ENCODE assay signal across 1 fruit fly cellular context in genomic region chr2L:2885503-2886225, dm6.
TF ChIP-seq lines count a peak whose summit lies in the region.

Gene NTPase (minus strand): TSS chr2L:2885850.
Gene lilli (plus strand): TSS chr2L:2885929.

TF ChIP-seq in whole organism, embryonic, 481 proteins besides CTCF, POLR2A, EP300 and RAD21 (continued from another document):
- TF ChIP-seq prd (optimal IDR thresholded peaks at IDR 0.05; lab: Kevin White, UChicago) = no peak
- TF ChIP-seq prd (GFP tag; IDR thresholded peaks at IDR 0.05; lab: Robert Waterston, UW) = peak; percentile 67
- no peak for TF ChIP-seq slou (GFP tag; optimal IDR thresholded peaks at IDR 0.05; lab: Kevin White, UChicago)
- TF ChIP-seq danr (GFP tag; IDR thresholded peaks at IDR 0.05; lab: Robert Waterston, UW) = no peak
- no peak for TF ChIP-seq dati (GFP tag; IDR thresholded peaks at IDR 0.05; lab: Robert Waterston, UW)
- no peak for TF ChIP-seq Fer2 (tag; optimal IDR thresholded peaks at IDR 0.05; lab: Kevin White, UChicago)
- TF ChIP-seq Hmr (GFP tag; optimal IDR thresholded peaks at IDR 0.05; lab: Kevin White, UChicago) = peak; percentile 32
- peak; percentile 58 for TF ChIP-seq CHES-1-like (GFP tag; optimal IDR thresholded peaks at IDR 0.05; lab: Kevin White, UChicago)
- peak; percentile 92 for TF ChIP-seq Sin3A (optimal IDR thresholded peaks at IDR 0.05; lab: Kevin White, UChicago)
- no peak for TF ChIP-seq kni (GFP tag; optimal IDR thresholded peaks at IDR 0.05; lab: Kevin White, UChicago)
- TF ChIP-seq CG2120 (GFP tag; optimal IDR thresholded peaks at IDR 0.05; lab: Kevin White, UChicago) = peak; percentile 60
- TF ChIP-seq corto (GFP tag; optimal IDR thresholded peaks at IDR 0.05; lab: Kevin White, UChicago) = peak; percentile 73
- TF ChIP-seq CG4282 (GFP tag; optimal IDR thresholded peaks at IDR 0.05; lab: Kevin White, UChicago) = no peak
- TF ChIP-seq CG14965 (GFP tag; optimal IDR thresholded peaks at IDR 0.05; lab: Kevin White, UChicago; ENCODE audit: borderline replicate concordance) = no peak
- peak; percentile 59 for TF ChIP-seq CG10209 (GFP tag; optimal IDR thresholded peaks at IDR 0.05; lab: Kevin White, UChicago)
- peak; percentile 18 for TF ChIP-seq CG4328 (GFP tag; optimal IDR thresholded peaks at IDR 0.05; lab: Kevin White, UChicago)
- TF ChIP-seq Vsx1 (GFP tag; optimal IDR thresholded peaks at IDR 0.05; lab: Kevin White, UChicago) = no peak
- peak; percentile 44 for TF ChIP-seq kay (GFP tag; optimal IDR thresholded peaks at IDR 0.05; lab: Kevin White, UChicago)
- TF ChIP-seq Camta (GFP tag; optimal IDR thresholded peaks at IDR 0.05; lab: Kevin White, UChicago) = peak; percentile 70
- TF ChIP-seq CG12942 (GFP tag; optimal IDR thresholded peaks at IDR 0.05; lab: Kevin White, UChicago) = peak; percentile 48
- peak; percentile 83 for TF ChIP-seq sob (GFP tag; IDR thresholded peaks at IDR 0.05; lab: Robert Waterston, UW)
- no peak for TF ChIP-seq CG7357 (GFP tag; IDR thresholded peaks at IDR 0.05; lab: Robert Waterston, UW)
- peak; percentile 92 for TF ChIP-seq knrl (GFP tag; IDR thresholded peaks at IDR 0.05; lab: Robert Waterston, UW; ENCODE audit: partially characterized antibody)
- peak; percentile 70 for TF ChIP-seq CG2116 (GFP tag; optimal IDR thresholded peaks at IDR 0.05; lab: Kevin White, UChicago)
- TF ChIP-seq zen2 (GFP tag; IDR thresholded peaks at IDR 0.05; lab: Robert Waterston, UW; ENCODE audit: partially characterized antibody) = peak; percentile 94
- no peak for TF ChIP-seq Asciz (GFP tag; optimal IDR thresholded peaks at IDR 0.05; lab: Kevin White, UChicago)
- peak; percentile 78 for TF ChIP-seq ken (GFP tag; IDR thresholded peaks at IDR 0.05; lab: Robert Waterston, UW)
- no peak for TF ChIP-seq CG17385 (GFP tag; optimal IDR thresholded peaks at IDR 0.05; lab: Kevin White, UChicago)
- no peak for TF ChIP-seq tap (tag; optimal IDR thresholded peaks at IDR 0.05; lab: Kevin White, UChicago)
- peak; percentile 20; the same call in 1 of the 3 replicates for TF ChIP-seq CG2199 (GFP tag; IDR thresholded peaks at IDR 0.05; lab: Robert Waterston, UW)
- peak; percentile 24; the same call in 1 of the 2 replicates for TF ChIP-seq cas (GFP tag; IDR thresholded peaks at IDR 0.05; lab: Robert Waterston, UW)
- peak; percentile 25 for TF ChIP-seq stwl (tag; optimal IDR thresholded peaks at IDR 0.05; lab: Kevin White, UChicago)
- peak; percentile 74 for TF ChIP-seq ERR (GFP tag; optimal IDR thresholded peaks at IDR 0.05; lab: Kevin White, UChicago)
- peak; percentile 90 for TF ChIP-seq vnd (GFP tag; IDR thresholded peaks at IDR 0.05; lab: Robert Waterston, UW; ENCODE audit: partially characterized antibody)
- peak; percentile 22 for TF ChIP-seq CG3065 (GFP tag; optimal IDR thresholded peaks at IDR 0.05; lab: Kevin White, UChicago)
- TF ChIP-seq CG31388 (GFP tag; optimal IDR thresholded peaks at IDR 0.05; lab: Kevin White, UChicago) = peak; percentile 68
- TF ChIP-seq crol (GFP tag; IDR thresholded peaks at IDR 0.05; lab: Robert Waterston, UW) = 0 out of 2 replicates have a peak, but pooled peaks have one; percentile 12
- peak; percentile 39 for TF ChIP-seq Sox100B (GFP tag; optimal IDR thresholded peaks at IDR 0.05; lab: Kevin White, UChicago)
